Fruit fly (Drosophila melanogaster): ENCODE results near the gene CG31675.

CG31675 gene

DNA sequence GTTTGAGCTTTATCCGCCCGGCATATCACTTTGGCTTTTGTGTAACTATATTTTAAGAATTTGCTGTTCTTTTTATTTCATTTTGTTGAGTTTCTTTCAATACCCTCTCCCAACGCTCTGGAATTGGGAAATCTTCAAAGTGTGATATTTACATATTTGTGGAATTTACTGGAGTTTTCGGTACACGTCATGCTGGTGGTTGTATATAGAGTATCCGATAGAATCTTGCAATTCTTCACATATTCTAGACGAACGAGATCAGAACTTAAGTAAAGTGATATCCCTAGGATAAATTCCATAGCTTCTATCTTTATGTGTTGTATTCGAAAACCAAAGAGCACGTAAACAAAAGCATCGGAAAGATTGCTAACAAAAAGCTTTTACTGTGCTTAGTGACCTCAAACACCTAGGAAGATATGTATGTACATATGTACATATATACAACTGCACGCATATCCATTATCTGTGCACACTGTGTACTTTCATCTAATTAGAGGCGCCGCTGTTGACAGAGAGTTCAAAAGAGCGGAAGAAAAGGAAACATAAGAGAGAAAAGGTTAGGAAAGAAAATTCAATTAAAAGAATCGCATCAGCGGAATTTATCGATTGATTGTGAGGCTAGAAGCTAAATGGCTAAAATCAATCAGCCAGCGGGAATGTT lies 29.3 kb downstream of the CG31675 start:
- TF ChIP-seq lola (GFP tag; optimal IDR thresholded peaks at IDR 0.05) (no peak), Hr83 (GFP tag; optimal IDR thresholded peaks at IDR 0.05; ENCODE audit: poor library complexity, severe bottlenecking) (peak; percentile 55), br (GFP tag; optimal IDR thresholded peaks at IDR 0.05) (no peak), Rel (GFP tag; optimal IDR thresholded peaks at IDR 0.05) (no peak), Rel (tag; optimal IDR thresholded peaks at IDR 0.05) (no peak), Sp1 (GFP tag; optimal IDR thresholded peaks at IDR 0.05) (no peak), rgr (GFP tag; optimal IDR thresholded peaks at IDR 0.05) (no peak), HLH106 (tag; optimal IDR thresholded peaks at IDR 0.05) (no peak), Dif (GFP tag; optimal IDR thresholded peaks at IDR 0.05; ENCODE audit: partially characterized antibody) (no peak), CG32264 (GFP tag; optimal IDR thresholded peaks at IDR 0.05) (no peak)

DNA sequence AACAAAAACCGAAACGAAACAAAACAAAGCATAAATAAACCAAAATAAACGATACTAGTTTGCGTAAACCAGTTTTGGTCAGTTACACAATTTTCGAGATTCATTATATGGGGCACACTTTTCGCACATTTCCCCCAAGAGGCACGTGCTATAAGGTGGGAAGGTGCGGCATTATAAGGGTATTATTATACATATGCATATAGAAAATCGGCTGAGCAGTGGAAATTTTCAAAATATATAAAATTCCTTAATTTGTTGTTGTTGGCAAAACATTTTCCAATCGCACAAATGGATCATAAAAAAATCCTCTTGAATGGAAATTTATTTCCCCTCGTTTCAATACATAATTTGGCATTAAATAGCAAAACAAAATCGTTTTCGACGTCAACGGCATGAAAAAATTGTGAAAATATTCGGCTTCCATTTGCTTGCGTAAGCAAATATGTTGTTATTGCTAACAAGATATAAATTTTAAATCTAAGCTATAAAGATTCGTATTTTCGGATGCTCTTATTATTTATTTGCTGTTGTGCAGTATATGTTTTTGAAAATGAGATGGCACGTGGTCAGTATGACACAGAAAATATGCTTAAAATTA lies 31.0 kb downstream of the CG31675 start:
- TF ChIP-seq Jra (GFP tag; optimal IDR thresholded peaks at IDR 0.05) (no peak), fru (GFP tag; optimal IDR thresholded peaks at IDR 0.05) (no peak), br (GFP tag; optimal IDR thresholded peaks at IDR 0.05) (no peak), CG32264 (GFP tag; optimal IDR thresholded peaks at IDR 0.05) (no peak), Dfd (GFP tag; optimal IDR thresholded peaks at IDR 0.05) (no peak), Rel (GFP tag; optimal IDR thresholded peaks at IDR 0.05) (no peak), Rel (tag; optimal IDR thresholded peaks at IDR 0.05) (no peak)

DNA sequence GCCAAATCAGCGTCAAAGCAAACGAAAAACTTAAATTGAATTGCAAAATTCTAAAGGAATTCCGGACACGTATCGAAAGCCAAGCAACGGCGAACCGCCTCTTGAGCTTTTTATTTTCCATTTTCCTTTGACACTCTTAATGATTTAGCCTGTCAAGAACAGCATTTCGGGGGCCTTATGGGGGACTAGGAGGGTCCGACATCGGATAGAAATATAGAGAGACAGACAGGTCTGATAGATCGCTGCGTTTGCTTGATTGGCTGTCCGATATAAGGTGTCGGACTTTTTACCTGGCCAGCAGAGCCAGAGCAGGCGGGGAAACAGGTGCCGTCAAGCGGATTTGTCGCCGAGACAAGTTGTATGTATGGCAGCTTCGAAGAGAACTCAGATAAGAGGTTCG lies 36.8 kb downstream of the CG31675 start:
- TF ChIP-seq Hr78 (GFP tag; optimal IDR thresholded peaks at IDR 0.05) (no peak), Hnf4 (GFP tag; optimal IDR thresholded peaks at IDR 0.05) (no peak), Mio (GFP tag; optimal IDR thresholded peaks at IDR 0.05) (no peak), rgr (GFP tag; optimal IDR thresholded peaks at IDR 0.05) (no peak), ey (GFP tag; optimal IDR thresholded peaks at IDR 0.05) (no peak), Hr83 (GFP tag; optimal IDR thresholded peaks at IDR 0.05; ENCODE audit: poor library complexity, severe bottlenecking) (no peak), Dif (GFP tag; optimal IDR thresholded peaks at IDR 0.05; ENCODE audit: partially characterized antibody) (no peak), br (GFP tag; optimal IDR thresholded peaks at IDR 0.05) (no peak), Rel (GFP tag; optimal IDR thresholded peaks at IDR 0.05) (no peak), Rel (tag; optimal IDR thresholded peaks at IDR 0.05) (no peak), CG32264 (GFP tag; optimal IDR thresholded peaks at IDR 0.05) (no peak), Sp1 (GFP tag; optimal IDR thresholded peaks at IDR 0.05) (no peak), sage (GFP tag; optimal IDR thresholded peaks at IDR 0.05) (no peak), Abd-B (GFP tag; optimal IDR thresholded peaks at IDR 0.05) (no peak), dsf (GFP tag; optimal IDR thresholded peaks at IDR 0.05; ENCODE audit: borderline replicate concordance) (no peak), GATAd (GFP tag; optimal IDR thresholded peaks at IDR 0.05) (no peak), pan (optimal IDR thresholded peaks at IDR 0.05) (no peak), h (GFP tag; optimal IDR thresholded peaks at IDR 0.05) (no peak), sv (GFP tag; optimal IDR thresholded peaks at IDR 0.05) (no peak), N (GFP tag; optimal IDR thresholded peaks at IDR 0.05) (no peak)

DNA sequence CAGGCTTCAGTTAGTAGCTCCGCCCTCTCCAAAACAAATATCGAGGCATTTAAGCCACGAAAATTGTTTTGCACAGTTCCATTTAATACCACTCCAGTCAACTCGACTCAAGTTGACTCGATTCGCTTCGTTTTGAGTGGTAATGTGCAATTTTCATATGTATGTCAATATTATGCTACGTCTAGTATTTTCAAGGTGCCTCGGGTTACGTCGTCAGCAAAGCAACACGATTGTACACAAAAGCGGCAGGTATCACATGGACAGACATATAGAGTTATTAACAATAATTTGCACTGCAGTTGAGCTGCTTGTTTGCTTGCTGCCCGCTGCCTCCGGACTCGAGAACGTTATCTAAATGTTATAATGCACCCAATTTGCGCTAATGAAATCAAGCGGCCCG lies 37.5 kb downstream of the CG31675 start:
- TF ChIP-seq Dif (GFP tag; optimal IDR thresholded peaks at IDR 0.05; ENCODE audit: partially characterized antibody) (no peak), foxo (GFP tag; optimal IDR thresholded peaks at IDR 0.05) (no peak), Rel (GFP tag; optimal IDR thresholded peaks at IDR 0.05) (no peak), Rel (tag; optimal IDR thresholded peaks at IDR 0.05) (no peak), N (GFP tag; optimal IDR thresholded peaks at IDR 0.05) (no peak), Dfd (GFP tag; optimal IDR thresholded peaks at IDR 0.05) (no peak), brk (GFP tag; optimal IDR thresholded peaks at IDR 0.05) (no peak), dmrt93B (GFP tag; optimal IDR thresholded peaks at IDR 0.05) (no peak), HLH106 (tag; optimal IDR thresholded peaks at IDR 0.05) (no peak), Myc (optimal IDR thresholded peaks at IDR 0.05) (no peak), CrebA (GFP tag; optimal IDR thresholded peaks at IDR 0.05; ENCODE audit: borderline replicate concordance) (no peak), Vsx2 (GFP tag; optimal IDR thresholded peaks at IDR 0.05; ENCODE audit: partially characterized antibody) (no peak), Hnf4 (GFP tag; optimal IDR thresholded peaks at IDR 0.05) (no peak), Mio (GFP tag; optimal IDR thresholded peaks at IDR 0.05) (no peak)
